Worm (Caenorhabditis elegans) whole organism, L4 larva: ENCODE measurements around the gene Y39A1A.24.

Source experiments
- D1046.2 ChIP-seq: fragments of 200-800 bp; sonication (Bioruptor generic); IDR thresholded peaks from 2 replicates; pipeline ENCODE4 v1.3.6; 2022; ENCODE audit warnings: missing genetic modification characterization, missing compliant biosample characterization
- F10B5.3 ChIP-seq: sonication (generic microtip); optimal IDR thresholded peaks from 2 replicates; lab custom pipeline; 2016; ENCODE audit warnings: mild to moderate bottlenecking, missing genetic modification characterization, missing compliant biosample characterization
- F26F4.8 ChIP-seq: fragments of 200-800 bp; sonication (Bioruptor generic); conservative IDR thresholded peaks from 2 replicates; pipeline ENCODE4 v1.3.6; 2022; ENCODE audit warnings: missing genetic modification characterization, missing compliant biosample characterization
- R02D3.7 ChIP-seq: fragments of 150-350 bp; sonication (generic microtip); optimal IDR thresholded peaks from 3 replicates; lab custom pipeline; 2014; ENCODE audit warnings: missing biosample characterization, missing genetic modification characterization
- T20F7.1 ChIP-seq: fragments of 200-800 bp; sonication (Bioruptor generic); optimal IDR thresholded peaks from 2 replicates; lab custom pipeline; 2018; ENCODE audit warnings: mild to moderate bottlenecking, missing genetic modification characterization, missing compliant biosample characterization
- T26A8.4 ChIP-seq: fragments of 200-800 bp; sonication (Bioruptor generic); IDR thresholded peaks from 2 replicates; pipeline ENCODE4 v1.3.6; 2022; ENCODE audit warnings: missing genetic modification characterization, missing compliant biosample characterization
- Y48G9A.11 ChIP-seq: fragments of 200-800 bp; sonication (Bioruptor generic); IDR thresholded peaks from 2 replicates; pipeline ENCODE4 v1.3.6; 2022; ENCODE audit warnings: missing genetic modification reagents, missing genetic modification characterization, missing compliant biosample characterization
- Y75B8A.6 ChIP-seq: fragments of 200-800 bp; sonication (Bioruptor generic); IDR thresholded peaks from 2 replicates; pipeline ENCODE4 v1.3.6; 2022; ENCODE audit warnings: missing genetic modification reagents, missing genetic modification characterization, missing compliant biosample characterization
- ZK546.5 ChIP-seq, 2 experiments: sonication (generic microtip); optimal IDR thresholded peaks; 2 replicates each; lab custom pipeline; 2017; ENCODE audit warnings: missing biosample characterization in 2 of 2, missing genetic modification characterization in 2 of 2
- aha-1 ChIP-seq: fragments of 150-350 bp; peaks from one replicate; lab custom pipeline; 2014; ENCODE audit warnings: missing biosample characterization, missing genetic modification characterization
- ceh-20 ChIP-seq: fragments of 200-800 bp; sonication (Bioruptor generic); IDR thresholded peaks from 2 replicates; pipeline ENCODE4 v1.3.6; 2022; ENCODE audit warnings: missing genetic modification reagents, missing genetic modification characterization, missing compliant biosample characterization
- ceh-28 ChIP-seq: fragments of 150-350 bp; optimal IDR thresholded peaks from 2 replicates; lab custom pipeline; 2014; ENCODE audit warnings: missing biosample characterization, missing genetic modification reagents, missing genetic modification characterization
- ceh-32 ChIP-seq: sonication (generic microtip); optimal IDR thresholded peaks from 2 replicates; lab custom pipeline; 2016; ENCODE audit warnings: mild to moderate bottlenecking, missing genetic modification characterization, missing compliant biosample characterization; ENCODE audit not compliant: poor library complexity
- ceh-44 ChIP-seq: fragments of 200-800 bp; sonication (Bioruptor generic); IDR thresholded peaks from 2 replicates; pipeline ENCODE4 v1.3.6; 2022; ENCODE audit warnings: missing genetic modification reagents, missing genetic modification characterization, missing compliant biosample characterization
- ceh-82 ChIP-seq: sonication (generic microtip); optimal IDR thresholded peaks from 2 replicates; lab custom pipeline; 2017; ENCODE audit warnings: missing biosample characterization, missing genetic modification characterization
- cey-2 ChIP-seq: sonication (generic microtip); optimal IDR thresholded peaks from 3 replicates; lab custom pipeline; 2017; ENCODE audit warnings: missing genetic modification characterization, mild to moderate bottlenecking, missing compliant biosample characterization, antibody characterized with exemption, borderline replicate concordance; ENCODE audit not compliant: insufficient read depth
- daf-16 ChIP-seq, 3 experiments: sonication (generic microtip); optimal IDR thresholded peaks; 2 replicates each; lab custom pipeline; 2016 to 2017; ENCODE audit warnings: missing genetic modification characterization in 3 of 3, missing genetic modification reagents in 3 of 3, mild to moderate bottlenecking in 2 of 3, missing compliant biosample characterization in 2 of 3, missing biosample characterization in 1 of 3, moderate library complexity in 1 of 3
- daf-19 ChIP-seq: fragments of 200-800 bp; sonication (Bioruptor generic); conservative IDR thresholded peaks from 2 replicates; pipeline ENCODE4 v1.3.6; 2022; ENCODE audit warnings: missing genetic modification characterization, missing compliant biosample characterization
- daf-8 ChIP-seq: fragments of 200-800 bp; sonication (Bioruptor generic); IDR thresholded peaks from 2 replicates; pipeline ENCODE4 v1.3.6; 2022; ENCODE audit warnings: missing genetic modification characterization, missing compliant biosample characterization
- dmd-8 ChIP-seq: fragments of 200-800 bp; sonication (Bioruptor generic); IDR thresholded peaks from 2 replicates; pipeline ENCODE4 v1.3.6; 2022; ENCODE audit warnings: missing genetic modification characterization, missing compliant biosample characterization
- dpl-1 ChIP-seq: fragments of 150-350 bp; optimal IDR thresholded peaks from 2 replicates; lab custom pipeline; 2014; ENCODE audit warnings: missing biosample characterization, missing genetic modification reagents, missing genetic modification characterization
- duxl-1 ChIP-seq: sonication (generic microtip); optimal IDR thresholded peaks from 2 replicates; lab custom pipeline; 2016; ENCODE audit warnings: mild to moderate bottlenecking, missing genetic modification characterization, moderate library complexity, missing compliant biosample characterization; ENCODE audit not compliant: poor library complexity
- dve-1 ChIP-seq: sonication (generic microtip); optimal IDR thresholded peaks from 2 replicates; lab custom pipeline; 2017; ENCODE audit warnings: antibody characterized with exemption, mild to moderate bottlenecking, missing genetic modification characterization, missing compliant biosample characterization; ENCODE audit not compliant: insufficient read depth
- fos-1 ChIP-seq: fragments of 150-350 bp; optimal IDR thresholded peaks from 2 replicates; lab custom pipeline; 2014; ENCODE audit warnings: missing biosample characterization, missing genetic modification characterization
- hmg-1.1 ChIP-seq: fragments of 200-800 bp; sonication (Bioruptor generic); IDR thresholded peaks from 2 replicates; pipeline ENCODE4 v1.3.6; 2022; ENCODE audit warnings: missing genetic modification reagents, missing genetic modification characterization, missing compliant biosample characterization
- jun-1 ChIP-seq: fragments of 150-350 bp; optimal IDR thresholded peaks from 2 replicates; lab custom pipeline; 2014; ENCODE audit warnings: missing biosample characterization, missing genetic modification reagents, missing genetic modification characterization
- lim-7 ChIP-seq: fragments of 200-800 bp; sonication (Bioruptor generic); IDR thresholded peaks from 2 replicates; pipeline ENCODE4 v1.3.6; 2022; ENCODE audit warnings: missing genetic modification characterization, missing compliant biosample characterization
- lin-1 ChIP-seq: fragments of 200-800 bp; sonication (Bioruptor generic); IDR thresholded peaks from 2 replicates; pipeline ENCODE4 v1.3.6; 2022; ENCODE audit warnings: missing genetic modification reagents, missing genetic modification characterization, missing compliant biosample characterization
- lin-13 ChIP-seq: fragments of 150-350 bp; optimal IDR thresholded peaks from 2 replicates; lab custom pipeline; 2014; ENCODE audit warnings: missing biosample characterization, missing genetic modification reagents, missing genetic modification characterization
- lin-38 ChIP-seq: fragments of 200-800 bp; sonication (Bioruptor generic); IDR thresholded peaks from 2 replicates; pipeline ENCODE4 v1.3.6; 2022; ENCODE audit warnings: missing genetic modification reagents, missing genetic modification characterization, missing compliant biosample characterization
- lir-3 ChIP-seq: sonication (generic microtip); optimal IDR thresholded peaks from 2 replicates; lab custom pipeline; 2016; ENCODE audit warnings: mild to moderate bottlenecking, missing genetic modification characterization, missing compliant biosample characterization
- lsy-2 ChIP-seq, 2 experiments: fragments of 150-350 bp in 1 of 2; sonication (generic microtip) in 1 of 2; optimal IDR thresholded peaks; 2 replicates each; lab custom pipeline; 2014 to 2017; ENCODE audit warnings: missing biosample characterization in 2 of 2, missing genetic modification characterization in 2 of 2
- madf-5 ChIP-seq, 2 experiments: fragments of 200-800 bp; sonication (Bioruptor generic); IDR thresholded peaks; 2 replicates each; pipeline ENCODE4 v1.3.6; 2022; ENCODE audit warnings: missing compliant biosample characterization in 2 of 2, missing genetic modification characterization in 2 of 2
- madf-9 ChIP-seq: fragments of 200-800 bp; sonication (Bioruptor generic); conservative IDR thresholded peaks from 2 replicates; pipeline ENCODE4 v1.3.6; 2022; ENCODE audit warnings: missing genetic modification reagents, missing genetic modification characterization, missing compliant biosample characterization
- mdt-29 ChIP-seq: fragments of 200-800 bp; sonication (Bioruptor generic); IDR thresholded peaks from 2 replicates; pipeline ENCODE4 v1.3.6; 2022; ENCODE audit warnings: missing genetic modification reagents, missing genetic modification characterization, missing compliant biosample characterization
- nhr-25 ChIP-seq: sonication (generic microtip); optimal IDR thresholded peaks from 2 replicates; lab custom pipeline; 2017; ENCODE audit warnings: missing genetic modification characterization, mild to moderate bottlenecking, missing compliant biosample characterization, antibody characterized with exemption, moderate library complexity, borderline replicate concordance; ENCODE audit not compliant: insufficient read depth
- nhr-28 ChIP-seq: fragments of 150-350 bp; optimal IDR thresholded peaks from 2 replicates; lab custom pipeline; 2014; ENCODE audit warnings: missing biosample characterization, missing genetic modification characterization
- nhr-42 ChIP-seq: fragments of 200-800 bp; sonication (Bioruptor generic); IDR thresholded peaks from 2 replicates; pipeline ENCODE4 v1.3.6; 2022; ENCODE audit warnings: missing genetic modification characterization, missing compliant biosample characterization
- nhr-48 ChIP-seq: sonication (generic microtip); optimal IDR thresholded peaks from 2 replicates; lab custom pipeline; 2016; ENCODE audit warnings: mild to moderate bottlenecking, missing genetic modification characterization, missing compliant biosample characterization
- nhr-6 ChIP-seq: fragments of 150-350 bp; optimal IDR thresholded peaks from 2 replicates; lab custom pipeline; 2014; ENCODE audit warnings: missing biosample characterization, missing genetic modification characterization
- php-3 ChIP-seq: fragments of 200-800 bp; sonication (Bioruptor generic); IDR thresholded peaks from 2 replicates; pipeline ENCODE4 v1.3.6; 2022; ENCODE audit warnings: missing genetic modification reagents, missing genetic modification characterization, missing compliant biosample characterization
- pqm-1 ChIP-seq: sonication (generic microtip); optimal IDR thresholded peaks from 2 replicates; lab custom pipeline; 2017; ENCODE audit warnings: missing biosample characterization, missing genetic modification characterization
- rbr-2 ChIP-seq: sonication (generic microtip); optimal IDR thresholded peaks from 2 replicates; lab custom pipeline; 2016; ENCODE audit warnings: missing genotype, missing genetic modification characterization, missing compliant biosample characterization
- snpc-1.2 ChIP-seq: fragments of 200-800 bp; sonication (Bioruptor generic); IDR thresholded peaks from 2 replicates; pipeline ENCODE4 v1.3.6; 2022; ENCODE audit warnings: missing genetic modification reagents, missing genetic modification characterization, missing compliant biosample characterization
- snpc-4 ChIP-seq: fragments of 150-350 bp; optimal IDR thresholded peaks from 2 replicates; lab custom pipeline; 2014; ENCODE audit warnings: missing biosample characterization, missing genetic modification characterization
- spr-1 ChIP-seq: sonication (generic microtip); optimal IDR thresholded peaks from 2 replicates; lab custom pipeline; 2016; ENCODE audit warnings: mild to moderate bottlenecking, missing genetic modification characterization, missing compliant biosample characterization
- unc-39 ChIP-seq: sonication (generic microtip); optimal IDR thresholded peaks from 2 replicates; lab custom pipeline; 2017; ENCODE audit warnings: missing biosample characterization, missing genetic modification characterization
- vab-7 ChIP-seq: fragments of 200-800 bp; sonication (Bioruptor generic); IDR thresholded peaks from 2 replicates; pipeline ENCODE4 v1.3.6; 2022; ENCODE audit warnings: missing genetic modification reagents, missing genetic modification characterization, missing compliant biosample characterization
- zag-1 ChIP-seq: fragments of 150-350 bp; optimal IDR thresholded peaks from 2 replicates; lab custom pipeline; 2014; ENCODE audit warnings: missing biosample characterization, missing genetic modification characterization
- zfp-2 ChIP-seq: sonication (generic microtip); optimal IDR thresholded peaks from 2 replicates; lab custom pipeline; 2016; ENCODE audit warnings: mild to moderate bottlenecking, missing genetic modification characterization, missing compliant biosample characterization
- ztf-7 ChIP-seq: fragments of 150-350 bp; optimal IDR thresholded peaks from 2 replicates; lab custom pipeline; 2014; ENCODE audit warnings: missing biosample characterization, missing genetic modification characterization

The Y39A1A.24 gene

ce11 chrIII:10634034-10634433 lies 21.6 kb downstream of the Y39A1A.24 start (continued):
- TF ChIP-seq lsy-2 (tag; optimal IDR thresholded peaks at IDR 0.05; lab: Kevin White, UChicago) = peak; percentile 71 to 87
- peak; percentile 60 for TF ChIP-seq dpl-1 (GFP tag; lab: Kevin White, UChicago)
- TF ChIP-seq D1046.2 (GFP tag; lab: Robert Waterston, UW) = no peak
- peak; percentile 64; the same call in 1 of the 2 replicates for TF ChIP-seq lin-1 (GFP tag; lab: Robert Waterston, UW)
- no peak for TF ChIP-seq lir-3 (tag; lab: Kevin White, UChicago)
- peak; percentile 7 for TF ChIP-seq F10B5.3
- peak; percentile 65; the same call in 1 of the 2 replicates for TF ChIP-seq vab-7 (GFP tag; lab: Robert Waterston, UW)
- TF ChIP-seq zfp-2 (tag; lab: Kevin White, UChicago) = no peak
- TF ChIP-seq mdt-29 = no peak
- peak; percentile 80 for TF ChIP-seq spr-1 (tag; lab: Kevin White, UChicago)
- TF ChIP-seq ceh-28 (tag; lab: Kevin White, UChicago) = peak; percentile 24
- TF ChIP-seq dmd-8 (GFP tag; lab: Robert Waterston, UW) = 0 out of 2 replicates have a peak, but pooled peaks have one; percentile 50
- TF ChIP-seq ztf-7 = no peak
- peak; percentile 81 for TF ChIP-seq nhr-25
- TF ChIP-seq nhr-48 (tag; lab: Kevin White, UChicago) = peak; percentile 84
- peak; percentile 54; the same call in 1 of the 2 replicates for TF ChIP-seq madf-9 (GFP tag; lab: Robert Waterston, UW)
- peak; percentile 87 for TF ChIP-seq ceh-20
- TF ChIP-seq zag-1 (tag; lab: Kevin White, UChicago) = no peak
- no peak for TF ChIP-seq madf-5 (GFP tag; IDR thresholded peaks at IDR 0.05; lab: Robert Waterston, UW)
- TF ChIP-seq nhr-28 (tag; lab: Kevin White, UChicago) = peak; percentile 74
- TF ChIP-seq rbr-2 (tag; lab: Kevin White, UChicago) = peak; percentile 92
- no peak for TF ChIP-seq snpc-4
- TF ChIP-seq fos-1 (tag; lab: Kevin White, UChicago) = no peak
- no peak for TF ChIP-seq ceh-32 (tag; lab: Kevin White, UChicago)
- no peak for TF ChIP-seq daf-8
- peak; percentile 99 for TF ChIP-seq aha-1
- TF ChIP-seq daf-16 (GFP tag; optimal IDR thresholded peaks at IDR 0.05; lab: Kevin White, UChicago) = peak in 1 of 2 experiments; percentile 42
- peak; percentile 62 for TF ChIP-seq daf-16 (tag; optimal IDR thresholded peaks at IDR 0.05; lab: Kevin White, UChicago)
- peak; percentile 83 for TF ChIP-seq T26A8.4 (GFP tag; lab: Robert Waterston, UW)
- TF ChIP-seq lin-38 (GFP tag; lab: Robert Waterston, UW) = peak; percentile 70
- TF ChIP-seq T20F7.1 = no peak
- TF ChIP-seq ZK546.5 (tag; optimal IDR thresholded peaks at IDR 0.05; lab: Kevin White, UChicago) = peak in 1 of 2 experiments; percentile 33
- no peak for TF ChIP-seq F26F4.8
- TF ChIP-seq daf-19 (GFP tag; lab: Robert Waterston, UW) = no peak
- TF ChIP-seq ceh-82 = no peak
- no peak for TF ChIP-seq Y75B8A.6
- peak; percentile 92 for TF ChIP-seq hmg-1.1 (GFP tag; lab: Robert Waterston, UW)
- no peak for TF ChIP-seq pqm-1 (tag; lab: Kevin White, UChicago)
- TF ChIP-seq duxl-1 (tag; lab: Kevin White, UChicago) = peak; percentile 70
- no peak for TF ChIP-seq R02D3.7 (tag; lab: Kevin White, UChicago)
- TF ChIP-seq Y48G9A.11 (GFP tag; lab: Robert Waterston, UW) = no peak
- no peak for TF ChIP-seq ceh-44 (GFP tag; lab: Robert Waterston, UW)
- TF ChIP-seq nhr-42 = peak; percentile 82
- TF ChIP-seq lin-13 (GFP tag; lab: Kevin White, UChicago) = peak; percentile 77
- TF ChIP-seq cey-2 (tag; lab: Kevin White, UChicago) = no peak
- peak; percentile 93 for TF ChIP-seq dve-1 (tag; lab: Kevin White, UChicago)
- no peak for TF ChIP-seq jun-1 (tag; lab: Kevin White, UChicago)
- no peak for TF ChIP-seq lim-7 (GFP tag; lab: Robert Waterston, UW)
- no peak for TF ChIP-seq unc-39 (tag; lab: Kevin White, UChicago)
- peak; percentile 72; the same call in 1 of the 2 replicates for TF ChIP-seq php-3 (GFP tag; lab: Robert Waterston, UW)
- peak; percentile 93 for TF ChIP-seq nhr-6 (tag; lab: Kevin White, UChicago)
- TF ChIP-seq snpc-1.2 (GFP tag; lab: Robert Waterston, UW) = peak; percentile 53; the same call in 1 of the 2 replicates
